Fruit fly (Drosophila melanogaster) whole organism, embryonic: Measurements from ENCODE around the gene CG33946.
A peak's percentile ranks its signal among the peaks of the same experiment; 100 is the strongest.

Experiments used
- ATbp ChIP-seq: fragments of 200-800 bp; sonication (Bioruptor generic); optimal IDR thresholded peaks from 2 replicates; lab custom pipeline; 2017; ENCODE audit warnings: missing biosample characterization, mild to moderate bottlenecking, missing genetic modification characterization, missing genetic modification reagents
- Ada2b ChIP-seq: fragments of 200-800 bp; sonication (Bioruptor generic); IDR thresholded peaks from 2 replicates; pipeline ENCODE4 v1.3.6; 2022; ENCODE audit warnings: missing biosample characterization, missing genetic modification characterization
- Atf3 ChIP-seq: fragments of 200-800 bp; sonication (Bioruptor generic); optimal IDR thresholded peaks from 3 replicates; lab custom pipeline; 2016; ENCODE audit warnings: missing biosample characterization, missing genetic modification characterization
- CG10147 ChIP-seq: fragments of 200-800 bp; sonication (Bioruptor generic); optimal IDR thresholded peaks from 2 replicates; lab custom pipeline; 2019; ENCODE audit warnings: missing biosample characterization, mild to moderate bottlenecking, missing genetic modification characterization, moderate library complexity
- CG1529 ChIP-seq: fragments of 200-800 bp; sonication (Bioruptor generic); optimal IDR thresholded peaks from 3 replicates; lab custom pipeline; 2018; ENCODE audit warnings: missing biosample characterization, missing genetic modification characterization
- CG16779 ChIP-seq: fragments of 200-800 bp; sonication (Bioruptor generic); IDR thresholded peaks from 2 replicates; pipeline ENCODE4 v1.3.6; 2022; ENCODE audit warnings: missing biosample characterization, missing genetic modification characterization
- CG17359 ChIP-seq: fragments of 200-800 bp; sonication (Bioruptor generic); optimal IDR thresholded peaks from 3 replicates; lab custom pipeline; 2018; ENCODE audit warnings: missing biosample characterization, mild to moderate bottlenecking, missing genetic modification characterization, moderate library complexity
- CG17568 ChIP-seq: fragments of 200-800 bp; sonication (Bioruptor generic); optimal IDR thresholded peaks from 2 replicates; lab custom pipeline; 2018; ENCODE audit warnings: missing biosample characterization, mild to moderate bottlenecking, missing genetic modification characterization, moderate library complexity
- CG30020 ChIP-seq: fragments of 200-800 bp; optimal IDR thresholded peaks from 2 replicates; lab custom pipeline; 2019; ENCODE audit warnings: missing biosample characterization, mild to moderate bottlenecking, missing genetic modification characterization, moderate library complexity
- CG3726 ChIP-seq: fragments of 200-800 bp; sonication (Bioruptor generic); IDR thresholded peaks from 3 replicates; pipeline ENCODE4, ENCODE4 v1.3.6; 2022; ENCODE audit warnings: missing biosample characterization, missing genetic modification characterization
- CG3847 ChIP-seq: fragments of 200-800 bp; sonication (Bioruptor generic); IDR thresholded peaks from 2 replicates; pipeline ENCODE4 v1.3.6; 2022; ENCODE audit warnings: missing biosample characterization, missing genetic modification characterization
- CG43689 ChIP-seq: fragments of 200-800 bp; sonication (Bioruptor generic); IDR thresholded peaks from 2 replicates; pipeline ENCODE4 v1.3.6; 2022; ENCODE audit warnings: missing biosample characterization, missing genetic modification characterization
- CG6683 ChIP-seq: fragments of 200-800 bp; sonication (Bioruptor generic); optimal IDR thresholded peaks from 2 replicates; lab custom pipeline; 2017; ENCODE audit warnings: missing biosample characterization, mild to moderate bottlenecking, missing genetic modification characterization, missing genetic modification reagents
- CG8765 ChIP-seq: fragments of 200-800 bp; sonication (Bioruptor generic); IDR thresholded peaks from 2 replicates; pipeline ENCODE4 v1.3.6; 2022; ENCODE audit warnings: missing biosample characterization, missing genetic modification characterization
- CG9215 ChIP-seq: fragments of 200-800 bp; sonication (Bioruptor generic); IDR thresholded peaks from 2 replicates; pipeline ENCODE4 v1.3.6; 2022; ENCODE audit warnings: missing biosample characterization, missing genetic modification characterization
- CG9437 ChIP-seq: fragments of 200-800 bp; sonication (Bioruptor generic); optimal IDR thresholded peaks from 2 replicates; lab custom pipeline; 2018; ENCODE audit warnings: missing biosample characterization, mild to moderate bottlenecking, missing genetic modification characterization
- Camta ChIP-seq: fragments of 200-800 bp; sonication (Bioruptor generic); optimal IDR thresholded peaks from 2 replicates; lab custom pipeline; 2016; ENCODE audit warnings: missing biosample characterization, missing genetic modification characterization
- D ChIP-seq, 2 experiments: fragments of 200-800 bp in 1 of 2; fragments of >200 bp in 1 of 2; sonication (Bioruptor generic) in 1 of 2; optimal IDR thresholded peaks; 2 replicates in 1 of 2; 3 replicates in 1 of 2; lab custom pipeline; 2017; ENCODE audit warnings: mild to moderate bottlenecking in 1 of 2, missing biosample characterization in 1 of 2, missing genetic modification characterization in 1 of 2, missing genetic modification reagents in 1 of 2
- Gsc ChIP-seq: fragments of 200-800 bp; sonication (Bioruptor generic); IDR thresholded peaks from 2 replicates; pipeline ENCODE4 v1.3.6; 2022; ENCODE audit warnings: missing biosample characterization, missing genetic modification characterization
- Optix ChIP-seq: fragments of 200-800 bp; sonication (Bioruptor generic); IDR thresholded peaks from 3 replicates; pipeline ENCODE4 v1.3.6; 2022; ENCODE audit warnings: missing biosample characterization, missing genetic modification characterization
- Rfx ChIP-seq: fragments of 200-800 bp; sonication (Bioruptor generic); IDR thresholded peaks from 2 replicates; pipeline ENCODE4 v1.3.6; 2022; ENCODE audit warnings: missing biosample characterization, missing genetic modification characterization
- Scr ChIP-seq: fragments of 200-800 bp; sonication (Bioruptor generic); IDR thresholded peaks from 2 replicates; pipeline ENCODE4 v1.3.6; 2022; ENCODE audit warnings: missing biosample characterization, missing genetic modification characterization; ENCODE audit not compliant: partially characterized antibody
- Side ChIP-seq: fragments of 200-800 bp; sonication (Bioruptor generic); optimal IDR thresholded peaks from 2 replicates; lab custom pipeline; 2016; ENCODE audit warnings: missing biosample characterization, missing genetic modification characterization
- Sry-β ChIP-seq: fragments of 200-800 bp; sonication (Bioruptor generic); optimal IDR thresholded peaks from 2 replicates; lab custom pipeline; 2018; ENCODE audit warnings: missing biosample characterization, mild to moderate bottlenecking, missing genetic modification characterization, moderate library complexity
- ac ChIP-seq: fragments of 200-800 bp; sonication (Bioruptor generic); optimal IDR thresholded peaks from 3 replicates; lab custom pipeline; 2017; ENCODE audit warnings: missing biosample characterization, mild to moderate bottlenecking, missing genetic modification characterization
- chif ChIP-seq, 2 experiments: fragments of 200-800 bp; sonication (Bioruptor generic); optimal IDR thresholded peaks; 3 replicates each; lab custom pipeline; 2016; ENCODE audit warnings: missing biosample characterization in 2 of 2, missing genetic modification characterization in 2 of 2
- dan ChIP-seq: fragments of 200-800 bp; sonication (Bioruptor generic); IDR thresholded peaks from 2 replicates; pipeline ENCODE4 v1.3.6; 2022; ENCODE audit warnings: missing biosample characterization, missing genetic modification characterization
- danr ChIP-seq: fragments of 200-800 bp; sonication (Bioruptor generic); IDR thresholded peaks from 2 replicates; pipeline ENCODE4 v1.3.6; 2022; ENCODE audit warnings: missing biosample characterization, missing genetic modification characterization
- fru ChIP-seq: fragments of >200 bp; optimal IDR thresholded peaks from 2 replicates; lab custom pipeline; 2017
- gro ChIP-seq: fragments of 200-800 bp; sonication (Bioruptor generic); optimal IDR thresholded peaks from 2 replicates; lab custom pipeline; 2016; ENCODE audit warnings: missing biosample characterization, missing genetic modification characterization
- gsb ChIP-seq: fragments of 200-800 bp; sonication (Bioruptor generic); IDR thresholded peaks from 2 replicates; pipeline ENCODE4 v1.3.6; 2022; ENCODE audit warnings: missing biosample characterization, missing genetic modification characterization
- h ChIP-seq: fragments of >200 bp; optimal IDR thresholded peaks from 2 replicates; lab custom pipeline; 2017
- hb ChIP-seq: fragments of 200-800 bp; sonication (Bioruptor generic); IDR thresholded peaks from 3 replicates; pipeline ENCODE4 v1.3.6; 2022; ENCODE audit warnings: missing biosample characterization, missing genetic modification characterization; ENCODE audit not compliant: partially characterized antibody
- hbn ChIP-seq: fragments of 200-800 bp; sonication (Bioruptor generic); IDR thresholded peaks from 2 replicates; pipeline ENCODE4 v1.3.6; 2022; ENCODE audit warnings: missing biosample characterization, missing genetic modification characterization; ENCODE audit not compliant: partially characterized antibody
- kah ChIP-seq: fragments of 200-800 bp; sonication (Bioruptor generic); optimal IDR thresholded peaks from 2 replicates; lab custom pipeline; 2018; ENCODE audit warnings: missing biosample characterization, mild to moderate bottlenecking, missing genetic modification characterization
- lov ChIP-seq, 2 experiments: fragments of 200-800 bp in 1 of 2; fragments of >200 bp in 1 of 2; sonication (Bioruptor generic) in 1 of 2; IDR thresholded peaks in 1 of 2; optimal IDR thresholded peaks in 1 of 2; 2 replicates in 1 of 2; 3 replicates in 1 of 2; pipeline versions ENCODE4 v1.3.6 to Lab custom; 2017 to 2022; ENCODE audit warnings: missing biosample characterization in 1 of 2, missing genetic modification characterization in 1 of 2
- maf-S ChIP-seq: fragments of 200-800 bp; sonication (Bioruptor generic); optimal IDR thresholded peaks from 2 replicates; lab custom pipeline; 2016; ENCODE audit warnings: missing biosample characterization, missing genetic modification characterization
- mld ChIP-seq: fragments of 200-800 bp; sonication (Bioruptor generic); IDR thresholded peaks from 3 replicates; pipeline ENCODE4 v1.3.6; 2022; ENCODE audit warnings: missing biosample characterization, missing genetic modification characterization; ENCODE audit not compliant: partially characterized antibody
- nerfin-1 ChIP-seq: fragments of 200-800 bp; sonication (Bioruptor generic); optimal IDR thresholded peaks from 3 replicates; lab custom pipeline; 2019; ENCODE audit warnings: missing biosample characterization, mild to moderate bottlenecking, missing genetic modification characterization, moderate library complexity
- pan ChIP-seq, 4 experiments: fragments of >200 bp in 3 of 4; fragments of 200-800 bp in 1 of 4; sonication (Bioruptor generic) in 1 of 4; optimal IDR thresholded peaks in 3 of 4; IDR thresholded peaks in 1 of 4; 2 replicates each; pipeline versions ENCODE4 v1.3.6 to Lab custom; 2017 to 2022; ENCODE audit warnings: missing biosample characterization in 2 of 4, missing genetic modification characterization in 2 of 4, mixed read lengths in 1 of 4
- pho ChIP-seq: fragments of 200-800 bp; sonication (Bioruptor generic); optimal IDR thresholded peaks from 2 replicates; lab custom pipeline; 2016; ENCODE audit warnings: missing biosample characterization, missing genetic modification characterization
- pzg ChIP-seq: fragments of 200-800 bp; sonication (Bioruptor generic); optimal IDR thresholded peaks from 3 replicates; lab custom pipeline; 2018; ENCODE audit warnings: missing biosample characterization, mild to moderate bottlenecking, missing genetic modification characterization, moderate library complexity
- tgo ChIP-seq: fragments of 200-800 bp; sonication (Bioruptor generic); IDR thresholded peaks from 3 replicates; pipeline ENCODE4 v1.3.6; 2022; ENCODE audit warnings: missing biosample characterization, missing genetic modification characterization
- tin ChIP-seq: fragments of 200-800 bp; sonication (Bioruptor generic); optimal IDR thresholded peaks from 3 replicates; lab custom pipeline; 2016; ENCODE audit warnings: missing biosample characterization, missing genetic modification characterization
- tio ChIP-seq: fragments of 200-800 bp; sonication (Bioruptor generic); optimal IDR thresholded peaks from 2 replicates; lab custom pipeline; 2017; ENCODE audit warnings: missing biosample characterization, missing genetic modification characterization, inconsistent platforms
- usp ChIP-seq: fragments of >200 bp; optimal IDR thresholded peaks from 2 replicates; lab custom pipeline; 2017; ENCODE audit warnings: missing biosample characterization, missing genetic modification characterization
- wor ChIP-seq: fragments of 200-800 bp; sonication (Bioruptor generic); IDR thresholded peaks from 2 replicates; pipeline ENCODE4 v1.3.6; 2022; ENCODE audit warnings: missing biosample characterization, missing genetic modification characterization
- zfh2 ChIP-seq: fragments of 200-800 bp; sonication (Bioruptor generic); optimal IDR thresholded peaks from 2 replicates; lab custom pipeline; 2016; ENCODE audit warnings: missing biosample characterization, missing genetic modification characterization

Gene CG33946

DNA sequence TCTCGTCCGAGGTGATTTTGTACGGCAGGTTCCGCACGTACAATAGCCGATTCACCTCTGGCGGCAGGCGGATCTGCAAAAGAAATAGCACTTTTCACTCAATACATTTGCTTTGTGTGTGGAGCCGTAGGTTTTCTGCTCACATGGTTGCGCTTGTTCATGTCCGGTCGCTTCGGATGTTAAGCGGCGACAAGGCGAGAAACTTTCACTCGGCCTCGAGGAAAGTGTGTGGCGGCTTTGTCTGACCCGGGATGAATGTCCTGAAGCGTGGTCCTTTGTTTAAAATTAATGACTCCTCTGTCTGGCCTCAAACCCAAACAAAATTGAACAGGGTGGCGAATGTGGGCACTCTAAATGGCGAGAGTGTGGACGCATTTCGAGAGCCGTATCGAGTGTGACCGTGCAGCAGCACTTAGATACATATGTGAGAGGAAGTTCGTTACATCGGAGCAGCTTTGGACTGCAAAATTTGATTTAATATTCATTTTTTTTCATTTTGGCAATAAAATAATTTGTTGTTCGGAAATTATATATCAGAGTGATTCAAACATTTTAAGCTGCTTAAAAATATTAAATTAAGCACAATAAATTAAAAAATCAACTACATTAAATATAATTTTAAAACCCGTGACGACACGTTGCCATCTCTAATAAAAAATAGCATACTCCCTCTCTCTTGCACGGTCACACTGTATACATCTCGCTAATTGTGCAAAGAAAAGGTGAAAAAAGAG is 27.4 kb upstream of the CG33946 start, which contains the start of the genes Sf3b6 and Tnpo (continued):
- TF ChIP-seq CG1529 (GFP tag; lab: Kevin White, UChicago): peak; percentile 44
- TF ChIP-seq CG30020: no peak
- no peak for TF ChIP-seq fru (lab: Kevin White, UChicago)
- TF ChIP-seq ac (GFP tag; lab: Kevin White, UChicago): no peak
- peak; percentile 30 for TF ChIP-seq kah (GFP tag; lab: Kevin White, UChicago)
- TF ChIP-seq gsb (GFP tag; lab: Robert Waterston, UW): peak; percentile 58
- TF ChIP-seq Camta: peak; percentile 69
- no peak for TF ChIP-seq hb
- peak; percentile 84 for TF ChIP-seq tio (GFP tag; lab: Kevin White, UChicago)
- no peak for TF ChIP-seq CG10147 (GFP tag; lab: Kevin White, UChicago)
- peak; percentile 67 for TF ChIP-seq hbn (GFP tag; lab: Robert Waterston, UW)
- TF ChIP-seq tgo (GFP tag; lab: Robert Waterston, UW): peak; percentile 86
- TF ChIP-seq maf-S: peak; percentile 46
- TF ChIP-seq pho (GFP tag; lab: Kevin White, UChicago): peak; percentile 79
- TF ChIP-seq h: no peak
- TF ChIP-seq CG6683 (GFP tag; lab: Kevin White, UChicago): peak; percentile 34
- TF ChIP-seq CG3726 (GFP tag; lab: Robert Waterston, UW): peak; percentile 57; the same call in 1 of the 3 replicates
- peak; percentile 88 for TF ChIP-seq Rfx (GFP tag; lab: Robert Waterston, UW)
- no peak for TF ChIP-seq pan (optimal IDR thresholded peaks at IDR 0.05; lab: Kevin White, UChicago)
- peak in 1 of 2 experiments; percentile 80 for TF ChIP-seq pan (GFP tag; optimal IDR thresholded peaks at IDR 0.05 in 1 of 2, IDR thresholded peaks at IDR 0.05 in 1 of 2)
- TF ChIP-seq CG3847 (GFP tag; lab: Robert Waterston, UW): peak; percentile 90
- TF ChIP-seq ATbp (GFP tag; lab: Kevin White, UChicago): no peak
- TF ChIP-seq D (optimal IDR thresholded peaks at IDR 0.05; lab: Kevin White, UChicago): no peak
- peak; percentile 68 for TF ChIP-seq D (GFP tag; optimal IDR thresholded peaks at IDR 0.05; lab: Kevin White, UChicago)
- peak; percentile 58 for TF ChIP-seq Atf3 (GFP tag; lab: Kevin White, UChicago)
- no peak for TF ChIP-seq gro
- TF ChIP-seq Optix (GFP tag; lab: Robert Waterston, UW): peak; percentile 51; the same call in 1 of the 3 replicates
- peak; percentile 79 for TF ChIP-seq wor (GFP tag; lab: Robert Waterston, UW)
- TF ChIP-seq tin (GFP tag; lab: Kevin White, UChicago): peak; percentile 80
- peak; percentile 88 for TF ChIP-seq CG9215 (GFP tag; lab: Robert Waterston, UW)
- TF ChIP-seq Ada2b: peak; percentile 70
- no peak for TF ChIP-seq usp (GFP tag; lab: Kevin White, UChicago)
- peak; percentile 74 for TF ChIP-seq pzg (GFP tag; lab: Kevin White, UChicago)
- TF ChIP-seq CG16779 (GFP tag; lab: Robert Waterston, UW): no peak
- TF ChIP-seq dan (GFP tag; lab: Robert Waterston, UW): peak; percentile 49; the same call in 1 of the 2 replicates
- peak; percentile 76 for TF ChIP-seq CG8765 (GFP tag; lab: Robert Waterston, UW)
- peak; percentile 71; the same call in 1 of the 2 replicates for TF ChIP-seq danr (GFP tag; lab: Robert Waterston, UW)
- TF ChIP-seq mld (GFP tag; lab: Robert Waterston, UW): 0 out of 3 replicates have a peak, but pooled peaks have one; percentile 12
- 0 out of 2 replicates have a peak, but pooled peaks have one; percentile 12 for TF ChIP-seq CG43689 (GFP tag; lab: Robert Waterston, UW)
- no peak for TF ChIP-seq lov (optimal IDR thresholded peaks at IDR 0.05; lab: Kevin White, UChicago)
- peak; percentile 56; the same call in 1 of the 3 replicates for TF ChIP-seq lov (GFP tag; IDR thresholded peaks at IDR 0.05; lab: Robert Waterston, UW)
- TF ChIP-seq chif (GFP tag; optimal IDR thresholded peaks at IDR 0.05; lab: Kevin White, UChicago): peak; percentile 49 to 74
- TF ChIP-seq nerfin-1 (tag; lab: Kevin White, UChicago): peak; percentile 67
- TF ChIP-seq Side (GFP tag; lab: Kevin White, UChicago): no peak
- TF ChIP-seq CG17359 (tag; lab: Kevin White, UChicago): no peak
- TF ChIP-seq Scr (GFP tag; lab: Robert Waterston, UW): peak; percentile 74
- TF ChIP-seq Gsc (GFP tag; lab: Robert Waterston, UW): no peak; the same call in 1 of the 2 replicates
- TF ChIP-seq zfh2 (GFP tag; lab: Kevin White, UChicago): peak; percentile 79
- TF ChIP-seq CG9437 (GFP tag; lab: Kevin White, UChicago): peak; percentile 76
- TF ChIP-seq CG17568 (GFP tag; lab: Kevin White, UChicago): no peak
- TF ChIP-seq Sry-β (GFP tag; lab: Kevin White, UChicago): peak; percentile 70
